Fruit fly (Drosophila melanogaster): Measurements from ENCODE around the gene ATPsynD.

dm6 chr3R:19100098-19100497, 5.3 kb downstream of the ATPsynD start:
- no peak for TF ChIP-seq CG33017 (tag; optimal IDR thresholded peaks at IDR 0.05)
- no peak for TF ChIP-seq Crg-1 (GFP tag; optimal IDR thresholded peaks at IDR 0.05)
- TF ChIP-seq CG7101 (tag; optimal IDR thresholded peaks at IDR 0.05): no peak
- no peak for TF ChIP-seq ovo (GFP tag; optimal IDR thresholded peaks at IDR 0.05)
- TF ChIP-seq CG7045 (GFP tag; optimal IDR thresholded peaks at IDR 0.05): no peak
- no peak for TF ChIP-seq CG12768 (GFP tag; optimal IDR thresholded peaks at IDR 0.05)
- TF ChIP-seq CG5204 (GFP tag; optimal IDR thresholded peaks at IDR 0.05): no peak
- TF ChIP-seq CG1620 (GFP tag; optimal IDR thresholded peaks at IDR 0.05): no peak
- no peak for TF ChIP-seq kay (GFP tag; ENCODE audit: borderline replicate concordance)
- no peak for TF ChIP-seq tj (GFP tag; optimal IDR thresholded peaks at IDR 0.05)
- no peak for TF ChIP-seq Mnt (GFP tag; optimal IDR thresholded peaks at IDR 0.05)
- TF ChIP-seq bab1 (GFP tag; optimal IDR thresholded peaks at IDR 0.05): no peak
- no peak for TF ChIP-seq Hr96 (GFP tag; optimal IDR thresholded peaks at IDR 0.05)
- TF ChIP-seq cnc (optimal IDR thresholded peaks at IDR 0.05): no peak
